Worm (Caenorhabditis elegans) whole organism, L3 larva: ENCODE data around the gene F07D3.3.

ENCODE experiments used
- R02D3.7 ChIP-seq: fragments of 150-350 bp; optimal IDR thresholded peaks from 2 replicates; lab custom pipeline; 2014; ENCODE audit warnings: missing biosample characterization, missing genetic modification characterization
- ZK546.5 ChIP-seq: sonication (generic microtip); optimal IDR thresholded peaks from 2 replicates; lab custom pipeline; 2017; ENCODE audit warnings: missing biosample characterization, missing genetic modification characterization
- aly-2 ChIP-seq: fragments of 150-350 bp; optimal IDR thresholded peaks from 2 replicates; lab custom pipeline; 2014; ENCODE audit warnings: missing biosample characterization, missing genetic modification characterization
- ama-1 ChIP-seq: fragments of 150-350 bp; optimal IDR thresholded peaks from 2 replicates; lab custom pipeline; 2018
- ceh-16 ChIP-seq: sonication (generic microtip); optimal IDR thresholded peaks from 2 replicates; lab custom pipeline; 2017; ENCODE audit warnings: missing biosample characterization, missing genetic modification characterization
- ceh-28 ChIP-seq: fragments of 150-350 bp; optimal IDR thresholded peaks from 2 replicates; lab custom pipeline; 2014; ENCODE audit warnings: missing biosample characterization, missing genetic modification reagents, missing genetic modification characterization
- ceh-82 ChIP-seq: fragments of 150-350 bp; optimal IDR thresholded peaks from 2 replicates; lab custom pipeline; 2014; ENCODE audit warnings: missing biosample characterization, missing genetic modification characterization
- ceh-9 ChIP-seq: sonication (generic microtip); optimal IDR thresholded peaks from 2 replicates; lab custom pipeline; 2018; ENCODE audit warnings: missing biosample characterization, missing genetic modification characterization
- daf-12 ChIP-seq: fragments of 150-350 bp; optimal IDR thresholded peaks from 2 replicates; lab custom pipeline; 2014; ENCODE audit warnings: missing biosample characterization, missing genetic modification reagents, missing genetic modification characterization
- egl-27 ChIP-seq: sonication (generic microtip); optimal IDR thresholded peaks from 4 replicates; lab custom pipeline; 2017; ENCODE audit warnings: missing biosample characterization, missing genetic modification reagents, missing genetic modification characterization
- egl-5 ChIP-seq: fragments of 150-350 bp; optimal IDR thresholded peaks from 2 replicates; lab custom pipeline; 2017; ENCODE audit warnings: missing biosample characterization, missing genetic modification reagents, missing genetic modification characterization, inconsistent platforms
- elt-1 ChIP-seq: fragments of 150-350 bp; optimal IDR thresholded peaks from 2 replicates; lab custom pipeline; 2014; ENCODE audit warnings: missing biosample characterization, missing genetic modification characterization
- elt-2 ChIP-seq: sonication (generic microtip); optimal IDR thresholded peaks from 2 replicates; lab custom pipeline; 2016; ENCODE audit warnings: missing genetic modification reagents, mild to moderate bottlenecking, missing genetic modification characterization, missing compliant biosample characterization
- elt-3 ChIP-seq, 3 experiments: fragments of 150-350 bp in 1 of 3; sonication (generic microtip) in 2 of 3; optimal IDR thresholded peaks; 2 replicates in 2 of 3; 4 replicates in 1 of 3; lab custom pipeline; 2014 to 2017; ENCODE audit warnings: missing biosample characterization in 3 of 3, missing genetic modification characterization in 3 of 3
- eor-1 ChIP-seq, 2 experiments: fragments of 150-350 bp; optimal IDR thresholded peaks; 2 replicates each; lab custom pipeline; 2014 to 2018; ENCODE audit warnings: missing biosample characterization in 2 of 2, missing genetic modification characterization in 2 of 2
- fkh-10 ChIP-seq: sonication (generic microtip); optimal IDR thresholded peaks from 2 replicates; lab custom pipeline; 2017; ENCODE audit warnings: missing biosample characterization, missing genetic modification reagents, missing genetic modification characterization
- fkh-2 ChIP-seq: fragments of 150-350 bp; optimal IDR thresholded peaks from 2 replicates; lab custom pipeline; 2014; ENCODE audit warnings: missing biosample characterization, missing genetic modification reagents, missing genetic modification characterization
- fos-1 ChIP-seq: fragments of 150-350 bp; optimal IDR thresholded peaks from 2 replicates; lab custom pipeline; 2014; ENCODE audit warnings: missing biosample characterization, missing genetic modification characterization
- hmg-11 ChIP-seq: sonication (generic microtip); optimal IDR thresholded peaks from 2 replicates; lab custom pipeline; 2016; ENCODE audit warnings: missing genetic modification characterization, missing compliant biosample characterization
- jun-1 ChIP-seq: fragments of 150-350 bp; optimal IDR thresholded peaks from 2 replicates; lab custom pipeline; 2014; ENCODE audit warnings: missing biosample characterization, missing genetic modification reagents, missing genetic modification characterization
- lin-15B ChIP-seq: fragments of 150-350 bp; optimal IDR thresholded peaks from 2 replicates; lab custom pipeline; 2014; ENCODE audit warnings: missing biosample characterization, missing genetic modification characterization
- lin-39 ChIP-seq: fragments of 150-350 bp; optimal IDR thresholded peaks from 2 replicates; lab custom pipeline; 2018; ENCODE audit warnings: missing biosample characterization, missing genetic modification reagents, missing genetic modification characterization
- lsy-12 ChIP-seq: sonication (generic microtip); optimal IDR thresholded peaks from 2 replicates; lab custom pipeline; 2016; ENCODE audit warnings: mild to moderate bottlenecking, missing genetic modification characterization, missing compliant biosample characterization
- mdl-1 ChIP-seq: fragments of 150-350 bp; optimal IDR thresholded peaks from 2 replicates; lab custom pipeline; 2014; ENCODE audit warnings: missing biosample characterization, missing genetic modification characterization
- mml-1 ChIP-seq: fragments of 150-350 bp; sonication (generic microtip); optimal IDR thresholded peaks from 3 replicates; lab custom pipeline; 2014; ENCODE audit warnings: missing biosample characterization, missing genetic modification characterization
- nfya-1 ChIP-seq: sonication (generic microtip); optimal IDR thresholded peaks from 2 replicates; lab custom pipeline; 2017; ENCODE audit warnings: missing genetic modification characterization, mild to moderate bottlenecking, missing compliant biosample characterization, antibody characterized with exemption, moderate library complexity; ENCODE audit not compliant: insufficient read depth
- nhr-11 ChIP-seq: fragments of 150-350 bp; optimal IDR thresholded peaks from 2 replicates; lab custom pipeline; 2014; ENCODE audit warnings: missing biosample characterization, missing genetic modification characterization
- nhr-12 ChIP-seq: fragments of 150-350 bp; optimal IDR thresholded peaks from 2 replicates; lab custom pipeline; 2014; ENCODE audit warnings: missing biosample characterization, missing genetic modification characterization
- nhr-23 ChIP-seq: fragments of 150-350 bp; optimal IDR thresholded peaks from 2 replicates; lab custom pipeline; 2014; ENCODE audit warnings: missing biosample characterization, missing genetic modification reagents, missing genetic modification characterization
- nhr-237 ChIP-seq: fragments of 150-350 bp; optimal IDR thresholded peaks from 2 replicates; lab custom pipeline; 2014; ENCODE audit warnings: missing biosample characterization, missing genetic modification characterization
- nhr-25 ChIP-seq: sonication (generic microtip); optimal IDR thresholded peaks from 2 replicates; lab custom pipeline; 2017; ENCODE audit warnings: missing biosample characterization, missing genetic modification characterization
- nhr-28 ChIP-seq: fragments of 150-350 bp; optimal IDR thresholded peaks from 2 replicates; lab custom pipeline; 2014; ENCODE audit warnings: missing biosample characterization, missing genetic modification characterization
- nhr-43 ChIP-seq: sonication (generic microtip); optimal IDR thresholded peaks from 2 replicates; lab custom pipeline; 2016; ENCODE audit warnings: mild to moderate bottlenecking, missing genetic modification characterization, missing compliant biosample characterization; ENCODE audit not compliant: poor library complexity, severe bottlenecking
- nhr-67 ChIP-seq: fragments of 150-350 bp; optimal IDR thresholded peaks from 2 replicates; lab custom pipeline; 2014; ENCODE audit warnings: missing biosample characterization, missing genetic modification characterization
- nhr-76 ChIP-seq: fragments of 150-350 bp; sonication (generic microtip); optimal IDR thresholded peaks from 5 replicates; lab custom pipeline; 2014; ENCODE audit warnings: missing biosample characterization, missing genetic modification characterization
- nhr-77 ChIP-seq: fragments of 150-350 bp; optimal IDR thresholded peaks from 2 replicates; lab custom pipeline; 2014; ENCODE audit warnings: missing biosample characterization, missing genetic modification characterization
- pha-4 ChIP-seq: fragments of 150-350 bp; optimal IDR thresholded peaks from 2 replicates; lab custom pipeline; 2014; ENCODE audit warnings: missing biosample characterization, missing genetic modification reagents, missing genetic modification characterization
- pqm-1 ChIP-seq: fragments of 150-350 bp; optimal IDR thresholded peaks from 2 replicates; lab custom pipeline; 2017; ENCODE audit warnings: missing biosample characterization, missing genetic modification characterization, inconsistent platforms
- sea-2 ChIP-seq: fragments of 150-350 bp; sonication (generic microtip); optimal IDR thresholded peaks from 4 replicates; lab custom pipeline; 2014; ENCODE audit warnings: missing biosample characterization, missing genetic modification reagents, missing genetic modification characterization
- skn-1 ChIP-seq: fragments of 150-350 bp; optimal IDR thresholded peaks from 2 replicates; lab custom pipeline; 2014; ENCODE audit warnings: missing biosample characterization, missing genetic modification characterization
- snpc-4 ChIP-seq: fragments of 150-350 bp; optimal IDR thresholded peaks from 2 replicates; lab custom pipeline; 2014; ENCODE audit warnings: missing biosample characterization, missing genetic modification characterization
- tbx-2 ChIP-seq: sonication (generic microtip); optimal IDR thresholded peaks from 2 replicates; lab custom pipeline; 2016; ENCODE audit warnings: mild to moderate bottlenecking, missing genetic modification characterization, missing compliant biosample characterization
- unc-39 ChIP-seq: sonication (generic microtip); optimal IDR thresholded peaks from 4 replicates; lab custom pipeline; 2017; ENCODE audit warnings: missing biosample characterization, missing genetic modification characterization
- unc-62 ChIP-seq: fragments of 150-350 bp; sonication (generic microtip); optimal IDR thresholded peaks from 4 replicates; lab custom pipeline; 2014; ENCODE audit warnings: missing biosample characterization, missing genetic modification reagents, missing genetic modification characterization
- zag-1 ChIP-seq: fragments of 150-350 bp; optimal IDR thresholded peaks from 2 replicates; lab custom pipeline; 2014; ENCODE audit warnings: missing biosample characterization, missing genetic modification characterization
- ztf-11 ChIP-seq: fragments of 150-350 bp; optimal IDR thresholded peaks from 2 replicates; lab custom pipeline; 2014; ENCODE audit warnings: missing biosample characterization, missing genetic modification characterization
- ztf-4 ChIP-seq: fragments of 150-350 bp; optimal IDR thresholded peaks from 2 replicates; lab custom pipeline; 2014; ENCODE audit warnings: missing biosample characterization, missing genetic modification characterization

Gene F07D3.3

DNA sequence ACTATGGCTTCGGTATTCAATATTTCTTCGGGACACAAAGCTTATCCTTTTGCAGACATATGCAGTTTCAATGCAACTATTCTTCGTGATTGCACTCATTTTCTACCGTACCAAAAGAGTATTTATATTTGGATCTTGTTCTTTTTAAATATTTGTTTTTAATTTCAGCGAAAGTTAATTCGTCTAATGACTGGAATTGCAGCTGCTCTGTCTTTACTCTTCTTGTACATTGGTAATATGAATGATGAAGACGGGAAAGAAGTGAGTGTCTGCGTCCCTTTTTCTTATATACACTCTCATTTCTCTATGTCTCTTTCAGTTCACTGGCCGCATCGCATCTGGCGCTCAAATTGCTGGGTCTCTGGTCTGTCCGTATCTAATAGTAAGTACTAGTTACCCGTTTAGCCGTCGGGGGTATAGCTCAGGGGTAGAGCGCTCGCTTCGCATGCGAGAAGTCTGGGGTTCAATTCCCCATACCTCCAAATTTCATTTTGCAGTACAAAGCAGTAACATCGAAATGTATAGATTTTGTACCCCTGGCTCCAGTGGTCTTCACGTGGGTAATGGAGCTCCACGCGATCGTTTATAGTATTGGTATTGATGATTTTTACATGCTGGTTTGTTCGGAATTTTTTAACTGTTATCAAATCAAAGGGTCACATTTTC is 40.8 kb upstream of the F07D3.3 start:
- TF ChIP-seq zag-1 (no peak), nhr-12 (tag; lab: Kevin White, UChicago) (no peak), elt-3 (tag; optimal IDR thresholded peaks at IDR 0.05; lab: Kevin White, UChicago) (no peak), pha-4 (tag; lab: Kevin White, UChicago) (no peak), lin-39 (tag; lab: Kevin White, UChicago) (peak; percentile 82), fkh-10 (no peak), nhr-76 (tag; lab: Kevin White, UChicago) (no peak), pqm-1 (tag; lab: Kevin White, UChicago) (peak; percentile 17), daf-12 (no peak), egl-5 (tag; lab: Kevin White, UChicago) (peak; percentile 26), egl-27 (tag; lab: Kevin White, UChicago) (no peak), sea-2 (GFP tag; lab: Kevin White, UChicago) (no peak), nhr-28 (tag; lab: Kevin White, UChicago) (no peak), ztf-11 (tag; lab: Kevin White, UChicago) (no peak), nhr-43 (tag; lab: Kevin White, UChicago) (peak; percentile 77), tbx-2 (tag; lab: Kevin White, UChicago) (peak; percentile 48), hmg-11 (peak; percentile 90), nhr-25 (tag; lab: Kevin White, UChicago) (peak; percentile 50), mdl-1 (tag; lab: Kevin White, UChicago) (no peak), ztf-4 (tag; lab: Kevin White, UChicago) (no peak), ceh-82 (peak; percentile 8), nhr-23 (peak; percentile 22), aly-2 (tag; lab: Kevin White, UChicago) (no peak), eor-1 (tag; optimal IDR thresholded peaks at IDR 0.05; lab: Kevin White, UChicago) (no peak), unc-62 (GFP tag; lab: Kevin White, UChicago) (no peak), nhr-11 (tag; lab: Kevin White, UChicago) (no peak), nfya-1 (tag; lab: Kevin White, UChicago) (peak; percentile 40), R02D3.7 (tag; lab: Kevin White, UChicago) (no peak), lin-15B (tag; lab: Kevin White, UChicago) (peak; percentile 38), nhr-67 (tag; lab: Kevin White, UChicago) (no peak), snpc-4 (tag; lab: Kevin White, UChicago) (peak; percentile 95), skn-1 (tag; lab: Kevin White, UChicago) (no peak), fkh-2 (tag; lab: Kevin White, UChicago) (no peak), nhr-237 (tag; lab: Kevin White, UChicago) (no peak), nhr-77 (tag; lab: Kevin White, UChicago) (no peak), lsy-12 (tag; lab: Kevin White, UChicago) (peak; percentile 42), jun-1 (tag; lab: Kevin White, UChicago) (peak; percentile 17), ZK546.5 (no peak), elt-2 (tag; lab: Kevin White, UChicago) (peak; percentile 52), unc-39 (tag; lab: Kevin White, UChicago) (no peak), mml-1 (tag; lab: Kevin White, UChicago) (no peak), ama-1 (lab: Kevin White, UChicago) (peak; percentile 51), elt-1 (tag; lab: Kevin White, UChicago) (peak; percentile 33), ceh-16 (tag; lab: Kevin White, UChicago) (no peak), fos-1 (tag; lab: Kevin White, UChicago) (no peak), ceh-9 (tag; lab: Kevin White, UChicago) (no peak), ceh-28 (tag; lab: Kevin White, UChicago) (no peak)
